Fruit fly (Drosophila melanogaster) whole organism, adult: ENCODE data around the gene CG32295.

Source experiments
- CG33017 ChIP-seq: fragments of 200-800 bp; sonication (Bioruptor generic); optimal IDR thresholded peaks from 2 replicates; lab custom pipeline; 2018; ENCODE audit warnings: missing biosample characterization, mild to moderate bottlenecking, missing genetic modification characterization, moderate library complexity
- CG5204 ChIP-seq: fragments of 200-800 bp; sonication (Bioruptor generic); optimal IDR thresholded peaks from 2 replicates; lab custom pipeline; 2016; ENCODE audit warnings: missing biosample characterization, missing genetic modification characterization
- CG7045 ChIP-seq: fragments of 200-800 bp; sonication (Bioruptor generic); optimal IDR thresholded peaks from 2 replicates; lab custom pipeline; 2017; ENCODE audit warnings: missing biosample characterization, mild to moderate bottlenecking, missing genetic modification characterization
- CG7101 ChIP-seq: fragments of 200-800 bp; sonication (Bioruptor generic); optimal IDR thresholded peaks from 2 replicates; lab custom pipeline; 2018; ENCODE audit warnings: missing biosample characterization, mild to moderate bottlenecking, missing genetic modification characterization, moderate library complexity
- Clk ChIP-seq: fragments of 200-800 bp; sonication (Bioruptor generic); optimal IDR thresholded peaks from 2 replicates; lab custom pipeline; 2017; ENCODE audit warnings: missing biosample characterization, missing genetic modification characterization
- Crg-1 ChIP-seq: fragments of 200-800 bp; sonication (Bioruptor generic); optimal IDR thresholded peaks from 2 replicates; lab custom pipeline; 2016; ENCODE audit warnings: missing biosample characterization, missing genetic modification characterization
- Mnt ChIP-seq: fragments of 200-800 bp; sonication (Bioruptor generic); optimal IDR thresholded peaks from 2 replicates; lab custom pipeline; 2016; ENCODE audit warnings: missing biosample characterization, mild to moderate bottlenecking, missing genetic modification characterization
- cic ChIP-seq: fragments of 200-800 bp; sonication (Bioruptor generic); optimal IDR thresholded peaks from 2 replicates; lab custom pipeline; 2017; ENCODE audit warnings: missing biosample characterization, mild to moderate bottlenecking, missing genetic modification characterization, moderate library complexity
- cnc ChIP-seq, 2 experiments: fragments of >200 bp; optimal IDR thresholded peaks; 2 replicates each; lab custom pipeline; 2017
- kay ChIP-seq: fragments of 200-800 bp; sonication (Bioruptor generic); peaks from one replicate; lab custom pipeline; 2016; ENCODE audit warnings: missing biosample characterization, missing genetic modification characterization, borderline replicate concordance
- ovo ChIP-seq: fragments of 200-800 bp; sonication (Bioruptor generic); optimal IDR thresholded peaks from 2 replicates; lab custom pipeline; 2016; ENCODE audit warnings: missing biosample characterization, missing genetic modification characterization
- toe ChIP-seq: fragments of 200-800 bp; sonication (Bioruptor generic); optimal IDR thresholded peaks from 2 replicates; lab custom pipeline; 2016; ENCODE audit warnings: missing biosample characterization, missing genetic modification characterization

DNA sequence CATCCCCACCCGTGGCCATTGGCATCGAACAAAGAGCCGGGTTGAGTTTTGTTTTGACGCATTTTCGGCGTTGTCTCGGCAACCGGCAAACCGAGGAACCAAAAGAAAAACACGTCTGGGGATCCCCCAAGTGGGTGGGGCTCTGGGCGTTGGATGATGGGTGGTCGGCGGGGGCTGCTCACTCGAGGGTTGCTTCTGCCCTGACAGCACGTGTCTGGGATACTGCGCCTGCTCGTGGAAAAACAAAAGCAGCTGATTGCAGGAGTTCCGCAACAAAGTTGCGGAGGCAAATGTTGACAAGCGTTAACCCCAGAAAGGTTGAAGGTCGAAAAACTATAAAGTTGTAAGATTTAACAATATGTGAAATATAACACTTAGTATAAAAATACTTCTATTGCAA lies 46.3 kb downstream of the CG32295 start:
- TF ChIP-seq CG33017 (tag; lab: Kevin White, UChicago), result no peak
- TF ChIP-seq cnc (optimal IDR thresholded peaks at IDR 0.05; lab: Kevin White, UChicago), result no peak
- TF ChIP-seq Crg-1 (GFP tag; lab: Kevin White, UChicago), result no peak
- no peak for TF ChIP-seq toe
- peak; percentile 23 for TF ChIP-seq kay (GFP tag; lab: Kevin White, UChicago)
- TF ChIP-seq CG7101 (tag; lab: Kevin White, UChicago), result no peak
- TF ChIP-seq CG7045 (GFP tag; lab: Kevin White, UChicago), result no peak
- TF ChIP-seq cic (GFP tag; lab: Kevin White, UChicago), result no peak
- no peak for TF ChIP-seq CG5204
- no peak for TF ChIP-seq Clk (GFP tag; lab: Kevin White, UChicago)
- no peak for TF ChIP-seq ovo (GFP tag; lab: Kevin White, UChicago)
- TF ChIP-seq Mnt (GFP tag; lab: Kevin White, UChicago), result no peak
